Worm (Caenorhabditis elegans) whole organism, early embryonic: ENCODE data around the gene fbxa-164.
"Not testable (repeated sequence)": the region's sequence is repeated elsewhere in the genome, so short reads cannot be mapped to it uniquely, and the experiment has no call there.

ENCODE experiments used
- B0310.2 ChIP-seq: sonication (generic microtip); optimal IDR thresholded peaks from 2 replicates; lab custom pipeline; 2016; ENCODE audit warnings: mild to moderate bottlenecking, missing genetic modification characterization, missing compliant biosample characterization
- aly-1 ChIP-seq: sonication (generic microtip); optimal IDR thresholded peaks from 2 replicates; lab custom pipeline; 2016; ENCODE audit warnings: missing genetic modification characterization, missing compliant biosample characterization
- ama-1 ChIP-seq: fragments of 150-350 bp; optimal IDR thresholded peaks from 2 replicates; lab custom pipeline; 2014
- ets-7 ChIP-seq: sonication (generic microtip); optimal IDR thresholded peaks from 2 replicates; lab custom pipeline; 2016; ENCODE audit warnings: missing genotype, missing genetic modification characterization, missing compliant biosample characterization
- flt-1 ChIP-seq: fragments of 200-800 bp; sonication (Bioruptor generic); IDR thresholded peaks from 2 replicates; pipeline ENCODE4 v1.3.6; 2022; ENCODE audit warnings: missing genetic modification characterization, missing compliant biosample characterization
- hmbx-1 ChIP-seq: sonication (generic microtip); optimal IDR thresholded peaks from 2 replicates; lab custom pipeline; 2016; ENCODE audit warnings: mild to moderate bottlenecking, missing genetic modification characterization, missing compliant biosample characterization
- hmg-4 ChIP-seq: fragments of 200-800 bp; sonication (Bioruptor generic); optimal IDR thresholded peaks from 2 replicates; lab custom pipeline; 2018; ENCODE audit warnings: mild to moderate bottlenecking, missing genetic modification characterization, missing compliant biosample characterization
- hnd-1 ChIP-seq: sonication (generic microtip); optimal IDR thresholded peaks from 2 replicates; lab custom pipeline; 2016; ENCODE audit warnings: missing genetic modification characterization, missing compliant biosample characterization
- scrt-1 ChIP-seq: fragments of 200-800 bp; sonication (Bioruptor generic); IDR thresholded peaks from 2 replicates; pipeline ENCODE4 v1.3.6; 2022; ENCODE audit warnings: missing genetic modification characterization, missing compliant biosample characterization
- sea-1 ChIP-seq: fragments of 200-800 bp; sonication (Bioruptor generic); conservative IDR thresholded peaks from 2 replicates; pipeline ENCODE4 v1.3.6; 2022; ENCODE audit warnings: missing genetic modification characterization, missing compliant biosample characterization
- tbx-11 ChIP-seq: fragments of 200-800 bp; sonication (Bioruptor generic); IDR thresholded peaks from 2 replicates; pipeline ENCODE4 v1.3.6; 2022; ENCODE audit warnings: missing genetic modification characterization, missing compliant biosample characterization
- tbx-37 ChIP-seq: fragments of 200-800 bp; sonication (Bioruptor generic); conservative IDR thresholded peaks from 2 replicates; pipeline ENCODE4 v1.3.6; 2022; ENCODE audit warnings: missing genetic modification reagents, missing genetic modification characterization, missing compliant biosample characterization
- tra-4 ChIP-seq: sonication (generic microtip); optimal IDR thresholded peaks from 2 replicates; lab custom pipeline; 2017; ENCODE audit warnings: missing genetic modification characterization, missing compliant biosample characterization

- not testable (repeated sequence) for TF ChIP-seq ama-1; flt-1 (GFP tag; lab: Robert Waterston, UW); tbx-11 (GFP tag; lab: Robert Waterston, UW); aly-1 (tag; lab: Kevin White, UChicago); hnd-1 (tag; lab: Kevin White, UChicago); tra-4; B0310.2; scrt-1 (GFP tag; lab: Robert Waterston, UW); hmbx-1 (tag; lab: Kevin White, UChicago); tbx-37 (GFP tag; lab: Robert Waterston, UW); sea-1 (GFP tag; lab: Robert Waterston, UW); ets-7 (tag; lab: Kevin White, UChicago); hmg-4 (GFP tag; lab: Kevin White, UChicago)
Measured at ce11 chrII:1627783-1628182, 13.9 kb upstream of the fbxa-164 start, which contains the start of gene C08E3.15.
